Fruit fly (Drosophila melanogaster) whole organism, embryonic: ENCODE data around the gene scrib.

Experiments used
- ATbp ChIP-seq: fragments of 200-800 bp; sonication (Bioruptor generic); optimal IDR thresholded peaks from 2 replicates; lab custom pipeline; 2017; ENCODE audit warnings: missing biosample characterization, mild to moderate bottlenecking, missing genetic modification characterization, missing genetic modification reagents
- Atf3 ChIP-seq: fragments of 200-800 bp; sonication (Bioruptor generic); optimal IDR thresholded peaks from 3 replicates; lab custom pipeline; 2016; ENCODE audit warnings: missing biosample characterization, missing genetic modification characterization
- CG10267 ChIP-seq: fragments of 200-800 bp; sonication (Bioruptor generic); optimal IDR thresholded peaks from 2 replicates; lab custom pipeline; 2018; ENCODE audit warnings: missing biosample characterization, mild to moderate bottlenecking, missing genetic modification characterization, moderate library complexity
- CG10321 ChIP-seq: fragments of 200-800 bp; sonication (Bioruptor generic); IDR thresholded peaks from 2 replicates; pipeline ENCODE4 v1.3.6; 2022; ENCODE audit warnings: missing biosample characterization, missing genetic modification characterization
- CG10431 ChIP-seq: fragments of 200-800 bp; sonication (Bioruptor generic); optimal IDR thresholded peaks from 3 replicates; lab custom pipeline; 2018; ENCODE audit warnings: missing biosample characterization, mild to moderate bottlenecking, missing genetic modification characterization
- CG11723 ChIP-seq: fragments of 200-800 bp; sonication (Bioruptor generic); optimal IDR thresholded peaks from 2 replicates; lab custom pipeline; 2017; ENCODE audit warnings: missing biosample characterization, mild to moderate bottlenecking, missing genetic modification characterization
- CG12299 ChIP-seq: fragments of 200-800 bp; sonication (Bioruptor generic); optimal IDR thresholded peaks from 2 replicates; lab custom pipeline; 2018; ENCODE audit warnings: missing biosample characterization, mild to moderate bottlenecking, missing genetic modification characterization
- CG13123 ChIP-seq: fragments of 200-800 bp; sonication (Bioruptor generic); optimal IDR thresholded peaks from 2 replicates; lab custom pipeline; 2016; ENCODE audit warnings: missing biosample characterization, missing genetic modification characterization
- CG13287 ChIP-seq: fragments of 200-800 bp; sonication (Bioruptor generic); IDR thresholded peaks from 2 replicates; pipeline ENCODE4 v1.3.6; 2022; ENCODE audit warnings: missing biosample characterization, missing genetic modification characterization; ENCODE audit not compliant: partially characterized antibody
- CG14667 ChIP-seq: fragments of 200-800 bp; sonication (Bioruptor generic); IDR thresholded peaks from 2 replicates; pipeline ENCODE4 v1.3.6; 2022; ENCODE audit warnings: missing biosample characterization, missing genetic modification characterization
- CG15011 ChIP-seq: fragments of 200-800 bp; sonication (Bioruptor generic); optimal IDR thresholded peaks from 3 replicates; lab custom pipeline; 2018; ENCODE audit warnings: missing biosample characterization, mild to moderate bottlenecking, missing genetic modification characterization
- CG15696 ChIP-seq: fragments of 200-800 bp; sonication (Bioruptor generic); optimal IDR thresholded peaks from 2 replicates; lab custom pipeline; 2019; ENCODE audit warnings: missing biosample characterization, mild to moderate bottlenecking, missing genetic modification characterization, moderate library complexity
- CG17568 ChIP-seq: fragments of 200-800 bp; sonication (Bioruptor generic); optimal IDR thresholded peaks from 2 replicates; lab custom pipeline; 2018; ENCODE audit warnings: missing biosample characterization, mild to moderate bottlenecking, missing genetic modification characterization, moderate library complexity
- CG2120 ChIP-seq: fragments of 200-800 bp; sonication (Bioruptor generic); optimal IDR thresholded peaks from 3 replicates; lab custom pipeline; 2016; ENCODE audit warnings: missing biosample characterization, missing genetic modification characterization
- CG32532 ChIP-seq: fragments of 200-800 bp; sonication (Bioruptor generic); IDR thresholded peaks from 2 replicates; pipeline ENCODE4 v1.3.6; 2022; ENCODE audit warnings: missing biosample characterization, missing genetic modification characterization
- CG34224 ChIP-seq: fragments of 200-800 bp; sonication (Bioruptor generic); IDR thresholded peaks from 3 replicates; pipeline ENCODE4 v1.3.6; 2022; ENCODE audit warnings: missing biosample characterization, missing genetic modification characterization; ENCODE audit not compliant: partially characterized antibody
- CG5180 ChIP-seq: fragments of 200-800 bp; sonication (Bioruptor generic); optimal IDR thresholded peaks from 3 replicates; lab custom pipeline; 2017; ENCODE audit warnings: missing biosample characterization, missing genetic modification characterization, mild to moderate bottlenecking, moderate library complexity, missing genetic modification reagents
- CG6765 ChIP-seq: fragments of 200-800 bp; sonication (Bioruptor generic); optimal IDR thresholded peaks from 3 replicates; lab custom pipeline; 2017; ENCODE audit warnings: missing biosample characterization, mild to moderate bottlenecking, missing genetic modification characterization
- CG7271 ChIP-seq: fragments of 200-800 bp; sonication (Bioruptor generic); optimal IDR thresholded peaks from 2 replicates; lab custom pipeline; 2018; ENCODE audit warnings: missing biosample characterization, mild to moderate bottlenecking, missing genetic modification characterization, moderate library complexity
- CG7928 ChIP-seq: fragments of 200-800 bp; sonication (Bioruptor generic); optimal IDR thresholded peaks from 2 replicates; lab custom pipeline; 2017; ENCODE audit warnings: missing biosample characterization, mild to moderate bottlenecking, missing genetic modification characterization
- CG8290 ChIP-seq, 3 experiments: fragments of 200-800 bp; sonication (Bioruptor generic); optimal IDR thresholded peaks; 2 replicates each; lab custom pipeline; 2016 to 2019; ENCODE audit warnings: missing biosample characterization in 3 of 3, missing genetic modification characterization in 3 of 3, mild to moderate bottlenecking in 2 of 3, moderate library complexity in 1 of 3
- D19B ChIP-seq: fragments of 200-800 bp; sonication (Bioruptor generic); optimal IDR thresholded peaks from 2 replicates; lab custom pipeline; 2017; ENCODE audit warnings: missing biosample characterization, mild to moderate bottlenecking, missing genetic modification characterization
- Ets97D ChIP-seq: fragments of 200-800 bp; sonication (Bioruptor generic); optimal IDR thresholded peaks from 3 replicates; lab custom pipeline; 2016; ENCODE audit warnings: missing biosample characterization, missing genetic modification characterization
- GATAe ChIP-seq: fragments of 200-800 bp; sonication (Bioruptor generic); conservative IDR thresholded peaks from 2 replicates; pipeline ENCODE4 v1.3.6; 2022; ENCODE audit warnings: missing biosample characterization, missing genetic modification characterization
- Hey ChIP-seq: fragments of 200-800 bp; sonication (Bioruptor generic); optimal IDR thresholded peaks from 3 replicates; lab custom pipeline; 2018; ENCODE audit warnings: missing biosample characterization, mild to moderate bottlenecking, missing genetic modification characterization
- Hmr ChIP-seq: fragments of 200-800 bp; sonication (Bioruptor generic); optimal IDR thresholded peaks from 3 replicates; lab custom pipeline; 2017; ENCODE audit warnings: mild to moderate bottlenecking, missing biosample characterization, missing genetic modification reagents, missing genetic modification characterization
- Kr ChIP-seq: fragments of 200-800 bp; sonication (Bioruptor generic); optimal IDR thresholded peaks from 2 replicates; lab custom pipeline; 2017; ENCODE audit warnings: missing biosample characterization, mild to moderate bottlenecking, missing genetic modification characterization
- Mes4 ChIP-seq: fragments of 200-800 bp; sonication (Bioruptor generic); optimal IDR thresholded peaks from 2 replicates; lab custom pipeline; 2016; ENCODE audit warnings: missing biosample characterization, missing genetic modification characterization
- Myb ChIP-seq: fragments of 200-800 bp; sonication (Bioruptor generic); optimal IDR thresholded peaks from 2 replicates; lab custom pipeline; 2016; ENCODE audit warnings: missing biosample characterization, missing genetic modification characterization
- NFAT ChIP-seq: fragments of 200-800 bp; sonication (Bioruptor generic); IDR thresholded peaks from 2 replicates; pipeline ENCODE4 v1.3.6; 2022; ENCODE audit warnings: missing biosample characterization, missing genetic modification characterization
- Oaz ChIP-seq: fragments of 200-800 bp; sonication (Bioruptor generic); IDR thresholded peaks from 2 replicates; pipeline ENCODE4 v1.3.6; 2022; ENCODE audit warnings: missing biosample characterization, missing genetic modification characterization
- Optix ChIP-seq: fragments of 200-800 bp; sonication (Bioruptor generic); IDR thresholded peaks from 3 replicates; pipeline ENCODE4 v1.3.6; 2022; ENCODE audit warnings: missing biosample characterization, missing genetic modification characterization
- Ptx1 ChIP-seq: fragments of 200-800 bp; sonication (Bioruptor generic); IDR thresholded peaks from 2 replicates; pipeline ENCODE4 v1.3.6; 2022; ENCODE audit warnings: missing biosample characterization, missing genetic modification characterization
- Stat92E ChIP-seq, 3 experiments: fragments of >200 bp in 2 of 3; fragments of 200-800 bp in 1 of 3; sonication (Bioruptor generic) in 1 of 3; optimal IDR thresholded peaks; 2 replicates each; lab custom pipeline; 2017 to 2019; ENCODE audit warnings: missing biosample characterization in 3 of 3, missing genetic modification characterization in 3 of 3, mild to moderate bottlenecking in 1 of 3, moderate library complexity in 1 of 3
- amos ChIP-seq: fragments of 200-800 bp; sonication (Bioruptor generic); IDR thresholded peaks from 2 replicates; pipeline ENCODE4 v1.3.6; 2022; ENCODE audit warnings: missing biosample characterization, missing genetic modification characterization; ENCODE audit not compliant: partially characterized antibody
- ato ChIP-seq: fragments of 200-800 bp; sonication (Bioruptor generic); IDR thresholded peaks from 2 replicates; pipeline ENCODE4 v1.3.6; 2022; ENCODE audit warnings: missing biosample characterization, missing genetic modification characterization; ENCODE audit not compliant: partially characterized antibody
- bigmax ChIP-seq: fragments of 200-800 bp; sonication (Bioruptor generic); optimal IDR thresholded peaks from 2 replicates; lab custom pipeline; 2018; ENCODE audit warnings: missing biosample characterization, mild to moderate bottlenecking, missing genetic modification characterization
- cas ChIP-seq: fragments of 200-800 bp; sonication (Bioruptor generic); IDR thresholded peaks from 2 replicates; pipeline ENCODE4 v1.3.6; 2022; ENCODE audit warnings: missing biosample characterization, missing genetic modification characterization
- ci ChIP-seq: fragments of 200-800 bp; sonication (Bioruptor generic); IDR thresholded peaks from 3 replicates; pipeline ENCODE4 v1.3.6; 2022; ENCODE audit warnings: missing biosample characterization, missing genetic modification characterization
- fd64A ChIP-seq: fragments of 200-800 bp; sonication (Bioruptor generic); optimal IDR thresholded peaks from 3 replicates; lab custom pipeline; 2018; ENCODE audit warnings: missing biosample characterization, mild to moderate bottlenecking, missing genetic modification characterization
- hkb ChIP-seq, 2 experiments: fragments of 200-800 bp in 1 of 2; fragments of >200 bp in 1 of 2; sonication (Bioruptor generic) in 1 of 2; IDR thresholded peaks in 1 of 2; optimal IDR thresholded peaks in 1 of 2; 2 replicates each; pipeline versions ENCODE4 v1.3.6 to Lab custom; 2017 to 2022; ENCODE audit warnings: missing biosample characterization in 1 of 2, missing genetic modification characterization in 1 of 2
- maf-S ChIP-seq: fragments of 200-800 bp; sonication (Bioruptor generic); optimal IDR thresholded peaks from 2 replicates; lab custom pipeline; 2016; ENCODE audit warnings: missing biosample characterization, missing genetic modification characterization
- mld ChIP-seq: fragments of 200-800 bp; sonication (Bioruptor generic); IDR thresholded peaks from 3 replicates; pipeline ENCODE4 v1.3.6; 2022; ENCODE audit warnings: missing biosample characterization, missing genetic modification characterization; ENCODE audit not compliant: partially characterized antibody
- sisA ChIP-seq: fragments of 200-800 bp; sonication (Bioruptor generic); IDR thresholded peaks from 2 replicates; pipeline ENCODE4 v1.3.6; 2022; ENCODE audit warnings: missing biosample characterization, missing genetic modification characterization
- ssp ChIP-seq: fragments of 200-800 bp; sonication (Bioruptor generic); IDR thresholded peaks from 2 replicates; pipeline ENCODE4 v1.3.6; 2022; ENCODE audit warnings: missing biosample characterization, missing genetic modification characterization
- sug ChIP-seq: fragments of 200-800 bp; optimal IDR thresholded peaks from 2 replicates; lab custom pipeline; 2019; ENCODE audit warnings: missing biosample characterization, mild to moderate bottlenecking, missing genetic modification characterization, moderate library complexity
- vfl ChIP-seq: fragments of 200-800 bp; sonication (Bioruptor generic); optimal IDR thresholded peaks from 2 replicates; lab custom pipeline; 2016; ENCODE audit warnings: missing biosample characterization, missing genetic modification characterization
- wek ChIP-seq: fragments of 200-800 bp; sonication (Bioruptor generic); optimal IDR thresholded peaks from 3 replicates; lab custom pipeline; 2018; ENCODE audit warnings: missing biosample characterization, mild to moderate bottlenecking, missing genetic modification characterization, moderate library complexity

scrib gene

DNA sequence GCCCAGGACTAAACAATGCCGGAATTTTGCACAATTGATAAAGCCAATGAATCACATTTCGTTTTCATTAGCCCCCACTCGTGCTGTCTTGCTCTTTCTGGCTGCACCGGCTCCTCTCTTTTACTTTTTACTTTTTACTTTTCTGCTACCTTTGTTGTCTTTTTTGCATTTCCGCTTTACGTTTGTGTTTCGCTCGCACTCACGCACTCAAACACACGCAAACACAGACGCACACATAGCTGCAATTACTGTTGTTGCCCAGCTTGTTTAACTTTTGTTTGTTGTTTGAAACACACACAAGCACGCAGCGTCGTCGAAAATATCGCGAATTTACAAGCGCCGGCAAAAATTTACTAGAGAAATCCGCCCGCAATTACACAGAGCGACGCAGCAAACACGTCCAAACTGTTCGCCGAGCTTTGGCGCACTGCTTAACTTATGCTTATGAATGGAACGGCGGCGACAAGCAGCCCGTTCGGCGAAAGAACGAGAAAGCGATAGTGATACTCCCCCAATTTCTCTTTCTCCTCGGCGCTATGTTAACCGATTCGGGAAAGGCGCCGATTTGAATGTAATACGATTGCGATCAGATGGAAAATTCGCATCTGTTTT, 1.2 kb upstream of the scrib start, which contains the start of gene plum (continued):
- TF ChIP-seq hkb (optimal IDR thresholded peaks at IDR 0.05; lab: Kevin White, UChicago) (no peak), hkb (GFP tag; IDR thresholded peaks at IDR 0.05; lab: Robert Waterston, UW) (no peak), wek (GFP tag; lab: Kevin White, UChicago) (no peak), Oaz (GFP tag; lab: Robert Waterston, UW) (no peak), CG6765 (GFP tag; lab: Kevin White, UChicago) (no peak), Ptx1 (GFP tag; lab: Robert Waterston, UW) (no peak), GATAe (GFP tag; lab: Robert Waterston, UW) (no peak), Mes4 (GFP tag; lab: Kevin White, UChicago) (no peak), CG14667 (GFP tag; lab: Robert Waterston, UW) (no peak), CG34224 (GFP tag; lab: Robert Waterston, UW) (no peak), CG7928 (GFP tag; lab: Kevin White, UChicago) (no peak), mld (GFP tag; lab: Robert Waterston, UW) (no peak), Stat92E (GFP tag; optimal IDR thresholded peaks at IDR 0.05; lab: Kevin White, UChicago) (no peak), CG2120 (GFP tag; lab: Kevin White, UChicago) (peak; percentile 27), maf-S (GFP tag; lab: Kevin White, UChicago) (no peak), CG15696 (tag; lab: Kevin White, UChicago) (no peak), ci (GFP tag; lab: Robert Waterston, UW) (peak; percentile 65; the same call in 2 of the 3 replicates), cas (GFP tag; lab: Robert Waterston, UW) (no peak), CG12299 (no peak), CG13123 (GFP tag; lab: Kevin White, UChicago) (no peak), D19B (no peak), ATbp (GFP tag; lab: Kevin White, UChicago) (no peak), CG13287 (peak; percentile 35; the same call in 1 of the 2 replicates), CG10267 (no peak), CG17568 (GFP tag; lab: Kevin White, UChicago) (no peak), ssp (GFP tag; lab: Robert Waterston, UW) (no peak), CG5180 (GFP tag; lab: Kevin White, UChicago) (no peak), amos (GFP tag; lab: Robert Waterston, UW) (peak; percentile 53; the same call in 1 of the 2 replicates), CG10431 (GFP tag; lab: Kevin White, UChicago) (no peak), sug (peak; percentile 30), Ets97D (peak; percentile 19), vfl (GFP tag; lab: Kevin White, UChicago) (no peak), Hey (tag; lab: Kevin White, UChicago) (no peak), bigmax (GFP tag; lab: Kevin White, UChicago) (no peak), ato (0 out of 2 replicates have a peak, but pooled peaks have one; percentile 38), sisA (GFP tag; lab: Robert Waterston, UW) (no peak), Optix (GFP tag; lab: Robert Waterston, UW) (no peak), Hmr (peak; percentile 8), Myb (peak; percentile 20), NFAT (GFP tag; lab: Robert Waterston, UW) (peak; percentile 52; the same call in 1 of the 2 replicates), CG15011 (GFP tag; lab: Kevin White, UChicago) (no peak), fd64A (GFP tag; lab: Kevin White, UChicago) (no peak), CG7271 (tag; lab: Kevin White, UChicago) (no peak), CG32532 (GFP tag; lab: Robert Waterston, UW) (peak; percentile 51), CG11723 (no peak), Atf3 (GFP tag; lab: Kevin White, UChicago) (no peak), Kr (GFP tag; lab: Kevin White, UChicago) (no peak), CG8290 (GFP tag; optimal IDR thresholded peaks at IDR 0.05; lab: Kevin White, UChicago) (no peak), CG8290 (tag; optimal IDR thresholded peaks at IDR 0.05; lab: Kevin White, UChicago) (peak in 1 of 2 experiments; percentile 67), CG10321 (GFP tag; lab: Robert Waterston, UW) (peak; percentile 31; the same call in 1 of the 2 replicates)
